Fruit fly (Drosophila melanogaster): Measurements from ENCODE around the gene SLIRP1.

Gene SLIRP1

dm6 chrX:21368410-21368918 is 49.4 kb upstream of the SLIRP1 start (continued):
- TF ChIP-seq kni (GFP tag; optimal IDR thresholded peaks at IDR 0.05): peak; percentile 73
- peak; percentile 98 for TF ChIP-seq chinmo (GFP tag; IDR thresholded peaks at IDR 0.05; ENCODE audit: partially characterized antibody)
- no peak for TF ChIP-seq CG42726 (GFP tag; IDR thresholded peaks at IDR 0.05; ENCODE audit: partially characterized antibody)
- TF ChIP-seq Vsx1 (GFP tag; optimal IDR thresholded peaks at IDR 0.05): no peak
- no peak for TF ChIP-seq CG34376 (GFP tag; optimal IDR thresholded peaks at IDR 0.05)
- TF ChIP-seq CG11456 (GFP tag; IDR thresholded peaks at IDR 0.05): no peak
- no peak for TF ChIP-seq Stat92E (GFP tag; optimal IDR thresholded peaks at IDR 0.05)
- TF ChIP-seq CG11247 (GFP tag; IDR thresholded peaks at IDR 0.05): no peak
- TF ChIP-seq Optix (GFP tag; IDR thresholded peaks at IDR 0.05): no peak
- no peak for TF ChIP-seq pan (optimal IDR thresholded peaks at IDR 0.05)
- no peak for TF ChIP-seq pan (GFP tag; optimal IDR thresholded peaks at IDR 0.05 in 1 of 2, IDR thresholded peaks at IDR 0.05 in 1 of 2)
- TF ChIP-seq Nf-YC (tag; optimal IDR thresholded peaks at IDR 0.05): no peak
- TF ChIP-seq Hr3 (GFP tag; optimal IDR thresholded peaks at IDR 0.05): no peak
- TF ChIP-seq CG3065 (GFP tag; optimal IDR thresholded peaks at IDR 0.05): no peak
- TF ChIP-seq repo (GFP tag; optimal IDR thresholded peaks at IDR 0.05): no peak
- TF ChIP-seq al (GFP tag; IDR thresholded peaks at IDR 0.05): no peak
- no peak for TF ChIP-seq dan (GFP tag; IDR thresholded peaks at IDR 0.05)
- no peak for TF ChIP-seq ttk (GFP tag; IDR thresholded peaks at IDR 0.05)
- TF ChIP-seq CG15601 (tag; optimal IDR thresholded peaks at IDR 0.05): no peak
- TF ChIP-seq CG17829 (tag; optimal IDR thresholded peaks at IDR 0.05): no peak
- TF ChIP-seq CG33557 (GFP tag; optimal IDR thresholded peaks at IDR 0.05): no peak
- TF ChIP-seq CG12659 (GFP tag; optimal IDR thresholded peaks at IDR 0.05): no peak
- no peak for TF ChIP-seq CG18476 (GFP tag; optimal IDR thresholded peaks at IDR 0.05)
- no peak for TF ChIP-seq CG10462 (GFP tag; optimal IDR thresholded peaks at IDR 0.05)
- no peak for TF ChIP-seq tx (GFP tag; optimal IDR thresholded peaks at IDR 0.05)
- TF ChIP-seq Fer3 (tag; optimal IDR thresholded peaks at IDR 0.05): no peak
- TF ChIP-seq CG17385 (GFP tag; optimal IDR thresholded peaks at IDR 0.05): no peak
- TF ChIP-seq Mrtf (GFP tag; IDR thresholded peaks at IDR 0.05): no peak
- no peak for TF ChIP-seq D19A (tag; optimal IDR thresholded peaks at IDR 0.05)
- no peak for TF ChIP-seq CG9215 (GFP tag; IDR thresholded peaks at IDR 0.05)
- no peak for TF ChIP-seq Myb (GFP tag; optimal IDR thresholded peaks at IDR 0.05)
- TF ChIP-seq NC2β (GFP tag; optimal IDR thresholded peaks at IDR 0.05): no peak
- no peak for TF ChIP-seq CG10543 (GFP tag; optimal IDR thresholded peaks at IDR 0.05)
- TF ChIP-seq fu2 (GFP tag; optimal IDR thresholded peaks at IDR 0.05): no peak
- no peak for TF ChIP-seq slp2 (GFP tag; optimal IDR thresholded peaks at IDR 0.05)
- TF ChIP-seq ara (GFP tag; IDR thresholded peaks at IDR 0.05): no peak
- no peak for TF ChIP-seq CrebB (tag; optimal IDR thresholded peaks at IDR 0.05)
- TF ChIP-seq CG11504 (tag; optimal IDR thresholded peaks at IDR 0.05): no peak
- TF ChIP-seq yki (optimal IDR thresholded peaks at IDR 0.05): no peak
- TF ChIP-seq HLH54F (GFP tag; optimal IDR thresholded peaks at IDR 0.05): no peak
- TF ChIP-seq CG3407 (GFP tag; optimal IDR thresholded peaks at IDR 0.05): no peak
- no peak for TF ChIP-seq zen (tag; optimal IDR thresholded peaks at IDR 0.05)
- no peak for TF ChIP-seq nmo (GFP tag; optimal IDR thresholded peaks at IDR 0.05)
- peak; percentile 22 for TF ChIP-seq sqz (GFP tag; optimal IDR thresholded peaks at IDR 0.05)
- TF ChIP-seq Dfd (GFP tag; optimal IDR thresholded peaks at IDR 0.05): no peak
- TF ChIP-seq dimm (GFP tag; IDR thresholded peaks at IDR 0.05): no peak
- TF ChIP-seq CG8089 (GFP tag; optimal IDR thresholded peaks at IDR 0.05): no peak
- no peak for TF ChIP-seq CG6689 (GFP tag; IDR thresholded peaks at IDR 0.05)
- TF ChIP-seq dpn (GFP tag; optimal IDR thresholded peaks at IDR 0.05): no peak
- TF ChIP-seq bab2 (GFP tag; optimal IDR thresholded peaks at IDR 0.05): no peak
- TF ChIP-seq Fer2 (tag; optimal IDR thresholded peaks at IDR 0.05): no peak
- no peak for TF ChIP-seq CG10979 (tag; optimal IDR thresholded peaks at IDR 0.05)

Measured in whole organism, embryonic.